Worm (Caenorhabditis elegans) whole organism, L4 larva: ENCODE results near the gene bath-1.
A peak's percentile ranks its signal among the peaks of the same experiment; 100 is the strongest.

Experiments used
- D1046.2 ChIP-seq: fragments of 200-800 bp; sonication (Bioruptor generic); IDR thresholded peaks from 2 replicates; pipeline ENCODE4 v1.3.6; 2022; ENCODE audit warnings: missing genetic modification characterization, missing compliant biosample characterization
- F10B5.3 ChIP-seq: sonication (generic microtip); optimal IDR thresholded peaks from 2 replicates; lab custom pipeline; 2016; ENCODE audit warnings: mild to moderate bottlenecking, missing genetic modification characterization, missing compliant biosample characterization
- F26F4.8 ChIP-seq: fragments of 200-800 bp; sonication (Bioruptor generic); conservative IDR thresholded peaks from 2 replicates; pipeline ENCODE4 v1.3.6; 2022; ENCODE audit warnings: missing genetic modification characterization, missing compliant biosample characterization
- R02D3.7 ChIP-seq: fragments of 150-350 bp; sonication (generic microtip); optimal IDR thresholded peaks from 3 replicates; lab custom pipeline; 2014; ENCODE audit warnings: missing biosample characterization, missing genetic modification characterization
- T20F7.1 ChIP-seq: fragments of 200-800 bp; sonication (Bioruptor generic); optimal IDR thresholded peaks from 2 replicates; lab custom pipeline; 2018; ENCODE audit warnings: mild to moderate bottlenecking, missing genetic modification characterization, missing compliant biosample characterization
- aha-1 ChIP-seq: fragments of 150-350 bp; peaks from one replicate; lab custom pipeline; 2014; ENCODE audit warnings: missing biosample characterization, missing genetic modification characterization
- ama-1 ChIP-seq: fragments of 150-350 bp; optimal IDR thresholded peaks from 2 replicates; lab custom pipeline; 2014; ENCODE audit warnings: inconsistent platforms, mixed read lengths
- ceh-44 ChIP-seq: fragments of 200-800 bp; sonication (Bioruptor generic); IDR thresholded peaks from 2 replicates; pipeline ENCODE4 v1.3.6; 2022; ENCODE audit warnings: missing genetic modification reagents, missing genetic modification characterization, missing compliant biosample characterization
- ceh-62 ChIP-seq: sonication (generic microtip); optimal IDR thresholded peaks from 2 replicates; lab custom pipeline; 2017; ENCODE audit warnings: missing biosample characterization, missing genetic modification characterization
- ceh-82 ChIP-seq: sonication (generic microtip); optimal IDR thresholded peaks from 2 replicates; lab custom pipeline; 2017; ENCODE audit warnings: missing biosample characterization, missing genetic modification characterization
- ces-1 ChIP-seq: fragments of 150-350 bp; sonication (generic microtip); optimal IDR thresholded peaks from 4 replicates; lab custom pipeline; 2014; ENCODE audit warnings: missing biosample characterization, missing genetic modification reagents, missing genetic modification characterization
- daf-12 ChIP-seq: fragments of 150-350 bp; optimal IDR thresholded peaks from 2 replicates; lab custom pipeline; 2014; ENCODE audit warnings: missing biosample characterization, missing genetic modification reagents, missing genetic modification characterization
- dmd-9 ChIP-seq: fragments of 200-800 bp; sonication (Bioruptor generic); IDR thresholded peaks from 2 replicates; pipeline ENCODE4 v1.3.6; 2022; ENCODE audit warnings: missing genetic modification reagents, missing genetic modification characterization, missing compliant biosample characterization
- dpl-1 ChIP-seq: fragments of 150-350 bp; optimal IDR thresholded peaks from 2 replicates; lab custom pipeline; 2014; ENCODE audit warnings: missing biosample characterization, missing genetic modification reagents, missing genetic modification characterization
- egl-27 ChIP-seq: sonication (generic microtip); optimal IDR thresholded peaks from 3 replicates; lab custom pipeline; 2017; ENCODE audit warnings: missing biosample characterization, missing genetic modification reagents, missing genetic modification characterization
- hlh-30 ChIP-seq: sonication (generic microtip); optimal IDR thresholded peaks from 2 replicates; lab custom pipeline; 2017; ENCODE audit warnings: antibody characterized with exemption, mild to moderate bottlenecking, missing genetic modification characterization, missing compliant biosample characterization; ENCODE audit not compliant: insufficient read depth
- jun-1 ChIP-seq: fragments of 150-350 bp; optimal IDR thresholded peaks from 2 replicates; lab custom pipeline; 2014; ENCODE audit warnings: missing biosample characterization, missing genetic modification reagents, missing genetic modification characterization
- lin-1 ChIP-seq: fragments of 200-800 bp; sonication (Bioruptor generic); IDR thresholded peaks from 2 replicates; pipeline ENCODE4 v1.3.6; 2022; ENCODE audit warnings: missing genetic modification reagents, missing genetic modification characterization, missing compliant biosample characterization
- madf-5 ChIP-seq, 2 experiments: fragments of 200-800 bp; sonication (Bioruptor generic); IDR thresholded peaks; 2 replicates each; pipeline ENCODE4 v1.3.6; 2022; ENCODE audit warnings: missing compliant biosample characterization in 2 of 2, missing genetic modification characterization in 2 of 2
- mdl-1 ChIP-seq, 2 experiments: fragments of 150-350 bp in 1 of 2; sonication (generic microtip) in 1 of 2; optimal IDR thresholded peaks; 2 replicates each; lab custom pipeline; 2014 to 2017; ENCODE audit warnings: missing biosample characterization in 2 of 2, missing genetic modification characterization in 2 of 2
- mdt-29 ChIP-seq: fragments of 200-800 bp; sonication (Bioruptor generic); IDR thresholded peaks from 2 replicates; pipeline ENCODE4 v1.3.6; 2022; ENCODE audit warnings: missing genetic modification reagents, missing genetic modification characterization, missing compliant biosample characterization
- mep-1 ChIP-seq: fragments of 150-350 bp; sonication (generic microtip); optimal IDR thresholded peaks from 3 replicates; lab custom pipeline; 2014; ENCODE audit warnings: missing biosample characterization, missing genetic modification characterization
- mxl-2 ChIP-seq: fragments of 200-800 bp; sonication (Bioruptor generic); conservative IDR thresholded peaks from 2 replicates; pipeline ENCODE4 v1.3.6; 2022; ENCODE audit warnings: missing genetic modification reagents, missing genetic modification characterization, missing compliant biosample characterization
- mxl-3 ChIP-seq: fragments of 200-800 bp; sonication (Bioruptor generic); optimal IDR thresholded peaks from 2 replicates; lab custom pipeline; 2018; ENCODE audit warnings: mild to moderate bottlenecking, missing genetic modification characterization, missing compliant biosample characterization
- nhr-28 ChIP-seq: fragments of 150-350 bp; optimal IDR thresholded peaks from 2 replicates; lab custom pipeline; 2014; ENCODE audit warnings: missing biosample characterization, missing genetic modification characterization
- pha-4 ChIP-seq, 2 experiments: fragments of 150-350 bp in 1 of 2; fragments of 200-800 bp in 1 of 2; sonication (Bioruptor generic) in 1 of 2; IDR thresholded peaks in 1 of 2; optimal IDR thresholded peaks in 1 of 2; 2 replicates each; pipeline versions ENCODE4 v1.3.6 to Lab custom; 2014 to 2022; ENCODE audit warnings: missing genetic modification characterization in 2 of 2, missing genetic modification reagents in 2 of 2, missing biosample characterization in 1 of 2, missing compliant biosample characterization in 1 of 2
- saeg-2 ChIP-seq: fragments of 200-800 bp; sonication (Bioruptor generic); IDR thresholded peaks from 2 replicates; pipeline ENCODE4 v1.3.6; 2022; ENCODE audit warnings: missing genetic modification reagents, missing genetic modification characterization, missing compliant biosample characterization
- spr-1 ChIP-seq: sonication (generic microtip); optimal IDR thresholded peaks from 2 replicates; lab custom pipeline; 2016; ENCODE audit warnings: mild to moderate bottlenecking, missing genetic modification characterization, missing compliant biosample characterization
- tag-97 ChIP-seq: fragments of 200-800 bp; sonication (Bioruptor generic); IDR thresholded peaks from 2 replicates; pipeline ENCODE4 v1.3.6; 2022; ENCODE audit warnings: missing genetic modification characterization, missing compliant biosample characterization
- unc-130 ChIP-seq: sonication (generic microtip); optimal IDR thresholded peaks from 2 replicates; lab custom pipeline; 2016; ENCODE audit warnings: missing genetic modification reagents, missing genetic modification characterization, missing compliant biosample characterization
- unc-62 ChIP-seq, 3 experiments: fragments of 150-350 bp in 1 of 3; sonication (generic microtip); optimal IDR thresholded peaks in 2 of 3; peaks in 1 of 3; 1 replicate in 1 of 3; 2 replicates in 2 of 3; lab custom pipeline; 2014 to 2017; ENCODE audit warnings: missing biosample characterization in 3 of 3, missing genetic modification characterization in 3 of 3, missing genetic modification reagents in 3 of 3, missing genotype in 1 of 3
- zfp-3 ChIP-seq: fragments of 200-800 bp; sonication (Bioruptor generic); conservative IDR thresholded peaks from 2 replicates; pipeline ENCODE4 v1.3.6; 2022; ENCODE audit warnings: missing genetic modification reagents, missing genetic modification characterization, missing compliant biosample characterization

Gene bath-1

DNA sequence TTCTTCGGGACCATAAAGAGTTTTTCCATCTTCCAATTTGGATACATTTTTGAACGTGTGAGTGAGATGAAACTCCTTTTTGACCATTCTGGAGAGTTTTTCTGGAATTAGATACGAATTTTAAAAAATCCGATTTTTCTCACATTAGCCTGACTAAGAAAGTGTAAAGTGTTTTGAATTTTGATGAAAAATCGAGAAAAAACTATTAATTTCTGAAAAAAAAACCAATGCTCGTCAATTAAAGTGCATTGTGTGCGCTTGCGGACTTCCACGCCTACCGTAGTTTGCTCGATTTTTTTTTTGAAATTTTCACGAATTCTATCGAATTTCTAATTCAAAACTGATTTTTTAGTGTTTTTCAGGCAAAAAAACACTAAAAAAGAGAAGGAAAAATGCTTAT lies at the start of gene bath-1:
Gene bath-1 (minus strand): TSS at position 101 of the 400 bp plus-strand sequence.
- no peak for TF ChIP-seq daf-12 (tag; lab: Kevin White, UChicago)
- no peak for TF ChIP-seq dpl-1 (GFP tag; lab: Kevin White, UChicago)

- peak in 1 of 2 experiments; percentile 95 for TF ChIP-seq unc-62 (GFP tag; optimal IDR thresholded peaks at IDR 0.05 in 1 of 2; lab: Kevin White, UChicago)
- TF ChIP-seq unc-62 (tag; optimal IDR thresholded peaks at IDR 0.05; lab: Kevin White, UChicago) = no peak
- no peak for TF ChIP-seq pha-4 (GFP tag; IDR thresholded peaks at IDR 0.05; lab: Robert Waterston, UW)
- TF ChIP-seq pha-4 (tag; optimal IDR thresholded peaks at IDR 0.05; lab: Kevin White, UChicago) = no peak
- TF ChIP-seq zfp-3 (GFP tag; lab: Robert Waterston, UW) = no peak
Measured at ce11 chrII:2076467-2076866, 47.9 kb upstream of the bath-1 start.

- TF ChIP-seq dmd-9 (GFP tag; lab: Robert Waterston, UW) (no peak), aha-1 (tag; lab: Kevin White, UChicago) (no peak), mdl-1 (tag; optimal IDR thresholded peaks at IDR 0.05; lab: Kevin White, UChicago) (no peak), hlh-30 (tag; lab: Kevin White, UChicago) (no peak), jun-1 (tag; lab: Kevin White, UChicago) (no peak), ama-1 (lab: Kevin White, UChicago) (no peak), mdt-29 (GFP tag; lab: Robert Waterston, UW) (no peak), F10B5.3 (tag; lab: Kevin White, UChicago) (no peak), ceh-62 (tag; lab: Kevin White, UChicago) (no peak), R02D3.7 (no peak), lin-1 (GFP tag; lab: Robert Waterston, UW) (no peak), pha-4 (GFP tag; IDR thresholded peaks at IDR 0.05; lab: Robert Waterston, UW) (no peak), pha-4 (tag; optimal IDR thresholded peaks at IDR 0.05; lab: Kevin White, UChicago) (no peak)
Measured at ce11 chrII:2075513-2075912, 46.9 kb upstream of the bath-1 start, which contains the start of gene F07E5.8. TSS of gene F07E5.8 (minus strand) at chrII:2075613.

DNA sequence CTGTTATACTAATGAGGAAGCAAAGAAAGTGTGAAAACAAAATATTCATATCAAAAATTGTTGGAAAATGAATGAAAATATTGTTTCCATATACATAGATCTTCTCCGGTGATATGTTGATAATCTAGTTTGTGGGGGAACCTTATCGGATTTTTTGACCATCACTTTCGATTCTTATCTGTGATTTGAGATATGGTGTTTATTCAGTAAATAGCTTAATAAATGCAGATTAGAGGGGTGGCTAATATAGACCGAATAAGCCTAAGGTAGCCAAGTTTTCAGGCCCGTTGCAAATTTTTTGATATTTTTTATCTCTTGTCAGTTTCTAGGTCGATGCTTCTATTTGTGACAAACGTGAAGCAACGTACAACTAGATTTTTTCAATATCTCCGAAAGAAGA lies 42.8 kb upstream of the bath-1 start, which contains the start of gene F07E5.7:
Gene F07E5.7 (minus strand): TSS at position 101 of the 400 bp plus-strand sequence.
- TF ChIP-seq mdl-1 (tag; optimal IDR thresholded peaks at IDR 0.05; lab: Kevin White, UChicago) (no peak), T20F7.1 (no peak), F26F4.8 (GFP tag; lab: Robert Waterston, UW) (no peak), tag-97 (GFP tag; lab: Robert Waterston, UW) (no peak), spr-1 (tag; lab: Kevin White, UChicago) (no peak), ces-1 (GFP tag; lab: Kevin White, UChicago) (no peak), mxl-3 (no peak), ceh-82 (tag; lab: Kevin White, UChicago) (no peak)
- TF ChIP-seq, all 104 proteins: peak for 0

DNA sequence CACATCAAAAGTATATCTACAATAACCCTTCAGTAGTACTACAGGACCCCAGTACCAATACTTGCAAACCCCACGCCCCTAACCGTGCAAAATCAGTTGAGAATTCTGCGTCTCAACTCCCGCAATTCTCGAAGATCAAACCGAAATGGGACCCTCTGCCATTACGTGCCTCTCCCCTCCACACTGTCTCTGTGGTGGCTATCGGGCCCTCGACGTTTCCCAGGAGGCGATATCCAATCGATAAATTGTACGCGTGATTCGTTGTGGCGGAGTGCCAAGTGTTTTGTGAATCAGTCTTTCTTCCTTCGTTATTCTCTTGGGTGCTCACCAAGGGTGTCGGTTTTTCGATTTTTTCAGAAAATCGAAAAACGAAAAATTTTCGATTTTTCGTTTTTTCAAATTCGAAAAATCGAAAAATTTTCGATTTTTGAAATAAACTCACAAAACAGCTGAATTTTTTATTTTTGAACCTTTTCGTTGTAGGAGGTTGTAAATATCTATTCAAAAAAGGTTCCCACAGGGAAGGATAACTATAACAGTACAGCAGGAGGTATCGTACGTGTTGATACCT lies 38.9 kb upstream of the bath-1 start, which contains the start of gene F07E5.12:
Gene F07E5.12 (plus strand): TSS at position 521 of the 571 bp plus-strand sequence.
- TF ChIP-seq aha-1 (tag; lab: Kevin White, UChicago) = peak; percentile 23

ce11 chrII:2064497-2064896 lies 35.9 kb upstream of the bath-1 start, which contains the start of gene fbxb-6:
TSS of gene fbxb-6 (plus strand) at chrII:2064797.
- no peak for TF ChIP-seq D1046.2 (GFP tag; lab: Robert Waterston, UW)
- TF ChIP-seq egl-27 (tag; lab: Kevin White, UChicago) = no peak
- no peak for TF ChIP-seq ceh-44 (GFP tag; lab: Robert Waterston, UW)
- TF ChIP-seq saeg-2 (GFP tag; lab: Robert Waterston, UW) = no peak
- TF ChIP-seq mep-1 (tag; lab: Kevin White, UChicago) = no peak
- TF ChIP-seq madf-5 (GFP tag; IDR thresholded peaks at IDR 0.05; lab: Robert Waterston, UW) = no peak
- no peak for TF ChIP-seq mxl-2 (GFP tag; lab: Robert Waterston, UW)
- TF ChIP-seq nhr-28 (tag; lab: Kevin White, UChicago) = no peak
- no peak for TF ChIP-seq F26F4.8 (GFP tag; lab: Robert Waterston, UW)
- no peak for TF ChIP-seq unc-130 (GFP tag; lab: Kevin White, UChicago)
- TF ChIP-seq, all 104 proteins: peak for 0
